Fruit fly (Drosophila melanogaster) whole organism, embryonic: ENCODE results near the gene CG12773.

ENCODE experiments used
- Asciz ChIP-seq: fragments of 200-800 bp; sonication (Bioruptor generic); optimal IDR thresholded peaks from 2 replicates; lab custom pipeline; 2017; ENCODE audit warnings: missing biosample characterization, mild to moderate bottlenecking, missing genetic modification characterization, missing genetic modification reagents
- Atf6 ChIP-seq: fragments of 200-800 bp; sonication (Bioruptor generic); IDR thresholded peaks from 2 replicates; pipeline ENCODE4 v1.3.6; 2022; ENCODE audit warnings: missing biosample characterization, missing genetic modification characterization
- CG10431 ChIP-seq: fragments of 200-800 bp; sonication (Bioruptor generic); optimal IDR thresholded peaks from 3 replicates; lab custom pipeline; 2018; ENCODE audit warnings: missing biosample characterization, mild to moderate bottlenecking, missing genetic modification characterization
- CG11560 ChIP-seq: fragments of 200-800 bp; sonication (Bioruptor generic); IDR thresholded peaks from 3 replicates; pipeline ENCODE4 v1.3.6; 2022; ENCODE audit warnings: missing biosample characterization, missing genetic modification characterization
- CG12659 ChIP-seq: fragments of 200-800 bp; sonication (Bioruptor generic); optimal IDR thresholded peaks from 3 replicates; lab custom pipeline; 2017; ENCODE audit warnings: mild to moderate bottlenecking, missing biosample characterization, missing genetic modification reagents, missing genetic modification characterization
- CG13424 ChIP-seq: fragments of 200-800 bp; sonication (Bioruptor generic); optimal IDR thresholded peaks from 2 replicates; lab custom pipeline; 2019; ENCODE audit warnings: missing biosample characterization, mild to moderate bottlenecking, missing genetic modification characterization, moderate library complexity
- CG14710 ChIP-seq: fragments of 200-800 bp; sonication (Bioruptor generic); optimal IDR thresholded peaks from 3 replicates; lab custom pipeline; 2019; ENCODE audit warnings: missing biosample characterization, mild to moderate bottlenecking, missing genetic modification characterization, moderate library complexity
- CG15011 ChIP-seq: fragments of 200-800 bp; sonication (Bioruptor generic); optimal IDR thresholded peaks from 3 replicates; lab custom pipeline; 2018; ENCODE audit warnings: missing biosample characterization, mild to moderate bottlenecking, missing genetic modification characterization
- CG16815 ChIP-seq: fragments of 200-800 bp; sonication (Bioruptor generic); optimal IDR thresholded peaks from 3 replicates; lab custom pipeline; 2017; ENCODE audit warnings: missing biosample characterization, mild to moderate bottlenecking, missing genetic modification characterization
- CG17186 ChIP-seq: fragments of 200-800 bp; sonication (Bioruptor generic); optimal IDR thresholded peaks from 3 replicates; lab custom pipeline; 2017; ENCODE audit warnings: missing biosample characterization, missing genetic modification reagents, missing genetic modification characterization
- CG18599 ChIP-seq: fragments of 200-800 bp; sonication (Bioruptor generic); optimal IDR thresholded peaks from 3 replicates; lab custom pipeline; 2017; ENCODE audit warnings: missing biosample characterization, missing genetic modification characterization, mild to moderate bottlenecking, moderate library complexity, missing genetic modification reagents
- CG2116 ChIP-seq: fragments of 200-800 bp; sonication (Bioruptor generic); optimal IDR thresholded peaks from 3 replicates; lab custom pipeline; 2018; ENCODE audit warnings: missing biosample characterization, mild to moderate bottlenecking, missing genetic modification characterization
- CG2202 ChIP-seq: fragments of 200-800 bp; sonication (Bioruptor generic); optimal IDR thresholded peaks from 2 replicates; lab custom pipeline; 2018; ENCODE audit warnings: missing biosample characterization, mild to moderate bottlenecking, missing genetic modification characterization
- CG30020 ChIP-seq: fragments of 200-800 bp; optimal IDR thresholded peaks from 2 replicates; lab custom pipeline; 2019; ENCODE audit warnings: missing biosample characterization, mild to moderate bottlenecking, missing genetic modification characterization, moderate library complexity
- CG3163 ChIP-seq: fragments of 200-800 bp; sonication (Bioruptor generic); optimal IDR thresholded peaks from 3 replicates; lab custom pipeline; 2016; ENCODE audit warnings: missing biosample characterization, missing genetic modification characterization
- CG4617 ChIP-seq: fragments of 200-800 bp; sonication (Bioruptor generic); optimal IDR thresholded peaks from 3 replicates; lab custom pipeline; 2016; ENCODE audit warnings: missing biosample characterization, missing genetic modification characterization, borderline replicate concordance
- CG6791 ChIP-seq: fragments of 200-800 bp; sonication (Bioruptor generic); IDR thresholded peaks from 3 replicates; pipeline ENCODE4 v1.3.6; 2022; ENCODE audit warnings: missing biosample characterization, missing genetic modification characterization; ENCODE audit not compliant: partially characterized antibody
- CG7839 ChIP-seq: fragments of 200-800 bp; sonication (Bioruptor generic); optimal IDR thresholded peaks from 3 replicates; lab custom pipeline; 2018; ENCODE audit warnings: missing biosample characterization, mild to moderate bottlenecking, missing genetic modification characterization, moderate library complexity
- CG7963 ChIP-seq: fragments of 200-800 bp; sonication (Bioruptor generic); IDR thresholded peaks from 3 replicates; pipeline ENCODE4 v1.3.6; 2022; ENCODE audit warnings: missing biosample characterization, missing genetic modification characterization; ENCODE audit not compliant: partially characterized antibody
- CG9437 ChIP-seq: fragments of 200-800 bp; sonication (Bioruptor generic); optimal IDR thresholded peaks from 2 replicates; lab custom pipeline; 2018; ENCODE audit warnings: missing biosample characterization, mild to moderate bottlenecking, missing genetic modification characterization
- CG9932 ChIP-seq: fragments of 200-800 bp; sonication (Bioruptor generic); IDR thresholded peaks from 2 replicates; pipeline ENCODE4 v1.3.6; 2022; ENCODE audit warnings: missing biosample characterization, missing genetic modification characterization
- CkIIα-i1 ChIP-seq: fragments of 200-800 bp; sonication (Bioruptor generic); IDR thresholded peaks from 2 replicates; pipeline ENCODE4 v1.3.6; 2022; ENCODE audit warnings: missing biosample characterization, missing genetic modification characterization
- Doc3 ChIP-seq: fragments of 200-800 bp; sonication (Bioruptor generic); IDR thresholded peaks from 3 replicates; pipeline ENCODE4 v1.3.6; 2022; ENCODE audit warnings: missing biosample characterization, missing genetic modification characterization; ENCODE audit not compliant: partially characterized antibody
- HmgZ ChIP-seq: fragments of 200-800 bp; sonication (Bioruptor generic); optimal IDR thresholded peaks from 2 replicates; lab custom pipeline; 2018; ENCODE audit warnings: missing biosample characterization, mild to moderate bottlenecking, missing genetic modification characterization
- Hmr ChIP-seq: fragments of 200-800 bp; sonication (Bioruptor generic); optimal IDR thresholded peaks from 3 replicates; lab custom pipeline; 2017; ENCODE audit warnings: mild to moderate bottlenecking, missing biosample characterization, missing genetic modification reagents, missing genetic modification characterization
- MBD-R2 ChIP-seq: fragments of 200-800 bp; sonication (Bioruptor generic); IDR thresholded peaks from 2 replicates; pipeline ENCODE4 v1.3.6; 2022; ENCODE audit warnings: missing biosample characterization, missing genetic modification characterization
- Med ChIP-seq: fragments of 200-800 bp; sonication (Bioruptor generic); peaks from one replicate; lab custom pipeline; 2016; ENCODE audit warnings: missing biosample characterization, missing genetic modification characterization, mild to moderate bottlenecking, inconsistent platforms, moderate library complexity
- Mrtf ChIP-seq: fragments of 200-800 bp; sonication (Bioruptor generic); IDR thresholded peaks from 3 replicates; pipeline ENCODE4 v1.3.6; 2022; ENCODE audit warnings: missing biosample characterization, missing genetic modification characterization
- Nf-YC ChIP-seq: fragments of 200-800 bp; optimal IDR thresholded peaks from 3 replicates; lab custom pipeline; 2019; ENCODE audit warnings: missing biosample characterization, mild to moderate bottlenecking, missing genetic modification characterization, moderate library complexity
- Ravus ChIP-seq: fragments of 200-800 bp; sonication (Bioruptor generic); IDR thresholded peaks from 2 replicates; pipeline ENCODE4 v1.3.6; 2022; ENCODE audit warnings: missing biosample characterization, missing genetic modification characterization
- Sry-β ChIP-seq: fragments of 200-800 bp; sonication (Bioruptor generic); optimal IDR thresholded peaks from 2 replicates; lab custom pipeline; 2018; ENCODE audit warnings: missing biosample characterization, mild to moderate bottlenecking, missing genetic modification characterization, moderate library complexity
- ap ChIP-seq: fragments of 200-800 bp; sonication (Bioruptor generic); IDR thresholded peaks from 2 replicates; pipeline ENCODE4 v1.3.6; 2022; ENCODE audit warnings: missing biosample characterization, missing genetic modification characterization
- crp ChIP-seq, 2 experiments: fragments of 200-800 bp; sonication (Bioruptor generic); optimal IDR thresholded peaks; 2 replicates in 1 of 2; 3 replicates in 1 of 2; lab custom pipeline; 2017; ENCODE audit warnings: missing biosample characterization in 2 of 2, missing genetic modification characterization in 2 of 2, mild to moderate bottlenecking in 1 of 2, moderate library complexity in 1 of 2
- da ChIP-seq: fragments of 200-800 bp; sonication (Bioruptor generic); optimal IDR thresholded peaks from 2 replicates; lab custom pipeline; 2016; ENCODE audit warnings: missing biosample characterization, missing genetic modification characterization
- ewg ChIP-seq: fragments of 200-800 bp; sonication (Bioruptor generic); optimal IDR thresholded peaks from 3 replicates; lab custom pipeline; 2017; ENCODE audit warnings: mild to moderate bottlenecking, missing biosample characterization, missing genetic modification reagents, missing genetic modification characterization
- gce ChIP-seq: fragments of 200-800 bp; sonication (Bioruptor generic); IDR thresholded peaks from 3 replicates; pipeline ENCODE4 v1.3.6; 2022; ENCODE audit warnings: missing biosample characterization, missing genetic modification characterization
- gfzf ChIP-seq: fragments of 200-800 bp; sonication (Bioruptor generic); optimal IDR thresholded peaks from 2 replicates; lab custom pipeline; 2016; ENCODE audit warnings: missing biosample characterization, mild to moderate bottlenecking, missing genetic modification characterization, moderate library complexity
- grau ChIP-seq: fragments of 200-800 bp; optimal IDR thresholded peaks from 3 replicates; lab custom pipeline; 2019; ENCODE audit warnings: missing biosample characterization, mild to moderate bottlenecking, missing genetic modification characterization, moderate library complexity
- hbn ChIP-seq: fragments of 200-800 bp; sonication (Bioruptor generic); IDR thresholded peaks from 2 replicates; pipeline ENCODE4 v1.3.6; 2022; ENCODE audit warnings: missing biosample characterization, missing genetic modification characterization; ENCODE audit not compliant: partially characterized antibody
- knrl ChIP-seq: fragments of 200-800 bp; sonication (Bioruptor generic); IDR thresholded peaks from 3 replicates; pipeline ENCODE4 v1.3.6; 2022; ENCODE audit warnings: missing biosample characterization, missing genetic modification characterization; ENCODE audit not compliant: partially characterized antibody
- nmo ChIP-seq: fragments of 200-800 bp; sonication (Bioruptor generic); optimal IDR thresholded peaks from 2 replicates; lab custom pipeline; 2018; ENCODE audit warnings: missing biosample characterization, mild to moderate bottlenecking, missing genetic modification characterization, moderate library complexity
- phol ChIP-seq: fragments of 200-800 bp; sonication (Bioruptor generic); optimal IDR thresholded peaks from 3 replicates; lab custom pipeline; 2018; ENCODE audit warnings: missing biosample characterization, mild to moderate bottlenecking, missing genetic modification characterization, moderate library complexity
- scrt ChIP-seq: fragments of 200-800 bp; sonication (Bioruptor generic); optimal IDR thresholded peaks from 2 replicates; lab custom pipeline; 2018; ENCODE audit warnings: missing biosample characterization, mild to moderate bottlenecking, missing genetic modification characterization, moderate library complexity
- sd ChIP-seq: fragments of 200-800 bp; sonication (Bioruptor generic); optimal IDR thresholded peaks from 3 replicates; lab custom pipeline; 2018; ENCODE audit warnings: missing biosample characterization, mild to moderate bottlenecking, missing genetic modification characterization, moderate library complexity
- sens-2 ChIP-seq: fragments of 200-800 bp; sonication (Bioruptor generic); IDR thresholded peaks from 2 replicates; pipeline ENCODE4 v1.3.6; 2022; ENCODE audit warnings: missing biosample characterization, missing genetic modification characterization
- stwl ChIP-seq: fragments of 200-800 bp; sonication (Bioruptor generic); optimal IDR thresholded peaks from 3 replicates; lab custom pipeline; 2018; ENCODE audit warnings: missing biosample characterization, mild to moderate bottlenecking, missing genetic modification characterization, moderate library complexity
- sug ChIP-seq: fragments of 200-800 bp; optimal IDR thresholded peaks from 2 replicates; lab custom pipeline; 2019; ENCODE audit warnings: missing biosample characterization, mild to moderate bottlenecking, missing genetic modification characterization, moderate library complexity
- tna ChIP-seq: fragments of 200-800 bp; sonication (Bioruptor generic); IDR thresholded peaks from 2 replicates; pipeline ENCODE4 v1.3.6; 2022; ENCODE audit warnings: missing biosample characterization, missing genetic modification characterization; ENCODE audit not compliant: partially characterized antibody
- yki ChIP-seq: fragments of >200 bp; optimal IDR thresholded peaks from 3 replicates; lab custom pipeline; 2018

CG12773 gene

DNA sequence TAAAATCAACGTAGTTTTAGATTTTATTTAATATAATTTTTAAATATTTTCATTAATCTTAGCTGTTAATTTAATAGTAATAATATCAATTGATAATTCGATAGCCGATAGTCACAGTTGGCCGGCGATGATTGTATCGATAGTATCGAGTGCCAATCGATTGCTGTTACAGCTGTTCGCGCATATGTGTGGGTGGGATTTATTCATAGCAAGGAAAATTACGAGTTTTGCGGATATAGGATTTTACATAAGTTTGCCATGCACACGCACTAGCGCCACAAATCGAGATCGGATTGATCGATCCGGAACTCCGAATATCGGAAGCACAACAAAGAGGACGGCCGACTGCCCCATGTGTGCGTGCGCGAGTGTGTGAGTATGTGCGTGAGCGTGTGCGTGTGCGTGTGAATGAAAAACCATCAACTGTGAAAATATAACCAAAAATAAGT lies 11.8 kb downstream of the CG12773 start, which contains the start of gene Naa30A (continued):
- TF ChIP-seq CG6791, result peak; percentile 97
- TF ChIP-seq sd, result no peak
- TF ChIP-seq Doc3 (GFP tag; lab: Robert Waterston, UW), result peak; percentile 90
- TF ChIP-seq Med (GFP tag; lab: Kevin White, UChicago), result peak; percentile 48
- peak; percentile 12 for TF ChIP-seq phol (tag; lab: Kevin White, UChicago)
- TF ChIP-seq knrl (GFP tag; lab: Robert Waterston, UW), result peak; percentile 94
- TF ChIP-seq Ravus (GFP tag; lab: Robert Waterston, UW), result no peak
- peak; percentile 87 for TF ChIP-seq MBD-R2 (GFP tag; lab: Robert Waterston, UW)
- peak; percentile 48 for TF ChIP-seq CG17186 (GFP tag; lab: Kevin White, UChicago)
- no peak for TF ChIP-seq da (GFP tag; lab: Kevin White, UChicago)
- peak; percentile 51 for TF ChIP-seq ewg (GFP tag; lab: Kevin White, UChicago)
- TF ChIP-seq CG13424 (tag; lab: Kevin White, UChicago), result peak; percentile 12
- no peak for TF ChIP-seq CG18599 (GFP tag; lab: Kevin White, UChicago)
- TF ChIP-seq CG16815 (GFP tag; lab: Kevin White, UChicago), result no peak
- TF ChIP-seq CG3163 (GFP tag; lab: Kevin White, UChicago), result no peak
- TF ChIP-seq CG2202 (tag; lab: Kevin White, UChicago), result no peak
- peak; percentile 66 for TF ChIP-seq CG2116 (GFP tag; lab: Kevin White, UChicago)
- no peak for TF ChIP-seq yki (lab: Kevin White, UChicago)
- peak; percentile 92 for TF ChIP-seq hbn (GFP tag; lab: Robert Waterston, UW)
- peak; percentile 2 for TF ChIP-seq gfzf
- no peak for TF ChIP-seq CG15011 (GFP tag; lab: Kevin White, UChicago)
- TF ChIP-seq ap (GFP tag; lab: Robert Waterston, UW), result no peak
- no peak for TF ChIP-seq Mrtf
- peak; percentile 40 for TF ChIP-seq CG14710
- TF ChIP-seq CkIIα-i1 (GFP tag; lab: Robert Waterston, UW), result no peak
- peak; percentile 47 for TF ChIP-seq grau (tag; lab: Kevin White, UChicago)
- TF ChIP-seq nmo (GFP tag; lab: Kevin White, UChicago), result peak; percentile 43
- peak; percentile 96 for TF ChIP-seq CG7963
- no peak for TF ChIP-seq Sry-β (GFP tag; lab: Kevin White, UChicago)
- TF ChIP-seq crp (GFP tag; optimal IDR thresholded peaks at IDR 0.05; lab: Kevin White, UChicago), result peak; percentile 29 to 91
- TF ChIP-seq gce (GFP tag; lab: Robert Waterston, UW), result no peak
- TF ChIP-seq Hmr (GFP tag; lab: Kevin White, UChicago), result peak; percentile 24
- no peak for TF ChIP-seq CG7839 (tag; lab: Kevin White, UChicago)
- no peak for TF ChIP-seq scrt
- peak; percentile 21 for TF ChIP-seq CG30020 (tag; lab: Kevin White, UChicago)
- TF ChIP-seq Atf6 (GFP tag; lab: Robert Waterston, UW), result no peak
- TF ChIP-seq CG4617 (GFP tag; lab: Kevin White, UChicago), result peak; percentile 71
- peak; percentile 33 for TF ChIP-seq CG12659 (GFP tag; lab: Kevin White, UChicago)
- TF ChIP-seq sens-2 (GFP tag; lab: Robert Waterston, UW), result no peak
- peak; percentile 94 for TF ChIP-seq tna
- TF ChIP-seq CG11560, result peak; percentile 26; the same call in 1 of the 3 replicates
- no peak for TF ChIP-seq Asciz (GFP tag; lab: Kevin White, UChicago)
- TF ChIP-seq stwl (tag; lab: Kevin White, UChicago), result peak; percentile 67
- peak; percentile 13 for TF ChIP-seq sug
- TF ChIP-seq CG10431 (GFP tag; lab: Kevin White, UChicago), result no peak
- peak; percentile 44 for TF ChIP-seq Nf-YC (tag; lab: Kevin White, UChicago)
- TF ChIP-seq CG9932 (GFP tag; lab: Robert Waterston, UW), result peak; percentile 22; the same call in 1 of the 2 replicates
- TF ChIP-seq HmgZ (tag; lab: Kevin White, UChicago), result peak; percentile 42
- peak; percentile 17 for TF ChIP-seq CG9437
